Worm (Caenorhabditis elegans) whole organism, late embryonic: ENCODE measurements around the gene Y49E10.29.

Experiments used
- ceh-30 ChIP-seq: fragments of 150-350 bp; optimal IDR thresholded peaks from 2 replicates; lab custom pipeline; 2014; ENCODE audit warnings: missing biosample characterization, missing genetic modification characterization
- rnt-1 ChIP-seq: sonication (generic microtip); optimal IDR thresholded peaks from 2 replicates; lab custom pipeline; 2016; ENCODE audit warnings: missing genetic modification characterization, missing compliant biosample characterization

DNA sequence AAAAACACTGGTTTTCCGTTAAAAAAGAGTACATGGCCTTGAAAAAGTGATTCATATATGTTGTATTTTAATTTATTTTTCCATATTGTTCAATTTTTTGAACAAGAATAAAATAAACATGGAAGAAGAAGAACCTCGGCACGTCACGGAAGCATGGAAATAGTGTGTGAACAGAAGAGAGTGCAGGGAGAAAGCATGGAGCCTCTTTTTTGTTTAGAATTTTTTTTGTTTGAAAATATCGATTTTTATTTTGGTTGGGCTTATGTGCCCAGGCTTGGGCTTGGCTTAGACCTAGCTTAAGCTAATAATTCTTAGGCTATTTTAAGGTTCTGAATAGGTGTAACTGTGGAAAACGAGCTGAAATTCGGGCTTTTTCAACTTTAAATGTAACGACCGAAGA lies 47.3 kb upstream of the Y49E10.29 start, which contains the start of gene tat-1:
- TF ChIP-seq ceh-30 (no peak), rnt-1 (no peak)
